Fruit fly (Drosophila melanogaster): ENCODE results near the gene GC2.

GC2 gene

DNA sequence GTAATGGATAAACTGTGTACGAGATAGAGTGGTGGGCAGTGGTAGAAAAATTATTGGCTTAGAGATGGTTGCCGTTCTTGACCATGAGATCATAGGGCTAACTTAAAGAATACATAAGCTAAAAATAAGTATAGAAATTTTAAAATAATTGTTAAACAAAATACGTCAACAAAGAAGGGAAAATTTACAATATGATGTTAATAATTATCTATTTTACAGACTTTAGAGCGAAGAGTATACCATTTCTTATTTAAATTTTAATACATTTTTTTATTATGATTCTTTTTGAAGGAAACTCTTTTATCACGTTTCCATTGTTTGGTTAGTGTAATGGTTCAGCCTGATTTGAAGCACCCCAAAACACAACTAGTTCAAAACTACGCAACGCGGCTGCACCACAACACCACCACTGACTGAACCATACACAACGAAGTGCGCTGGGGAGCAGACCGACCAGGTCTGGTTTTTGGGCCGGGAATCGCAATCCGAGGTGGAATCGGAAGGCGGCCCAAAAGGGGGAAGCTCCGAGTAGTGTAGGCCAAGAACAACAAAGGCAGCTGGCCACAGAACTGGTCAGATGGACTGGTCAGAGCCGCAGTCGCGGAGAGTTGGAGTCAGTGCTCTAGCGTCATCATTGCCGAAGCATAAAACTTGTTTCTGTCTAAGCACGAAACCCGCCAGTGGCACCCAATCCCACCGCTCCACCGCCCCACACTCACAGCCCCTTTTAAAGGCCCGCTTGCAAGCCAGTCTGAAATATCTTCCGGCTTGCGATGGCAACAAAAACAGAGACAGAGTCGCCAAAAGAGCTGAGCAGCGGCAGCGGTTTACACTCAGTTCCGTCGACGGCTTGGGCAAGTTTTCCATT lies 25.8 kb upstream of the GC2 start:
- TF ChIP-seq CG14655 (GFP tag; optimal IDR thresholded peaks at IDR 0.05) (peak; percentile 70), Pif1B (GFP tag; optimal IDR thresholded peaks at IDR 0.05) (no peak), Snoo (tag; optimal IDR thresholded peaks at IDR 0.05) (no peak), CG8301 (tag; optimal IDR thresholded peaks at IDR 0.05) (peak; percentile 60), rn (GFP tag; IDR thresholded peaks at IDR 0.05) (no peak), CG10348 (GFP tag; IDR thresholded peaks at IDR 0.05) (no peak), CG8159 (tag; optimal IDR thresholded peaks at IDR 0.05) (peak; percentile 66), Ets98B (GFP tag; IDR thresholded peaks at IDR 0.05) (peak; percentile 18; the same call in 1 of the 2 replicates), D1 (tag; optimal IDR thresholded peaks at IDR 0.05) (no peak), Pif1A (GFP tag; optimal IDR thresholded peaks at IDR 0.05) (no peak), CG15710 (tag; optimal IDR thresholded peaks at IDR 0.05) (no peak), CG9948 (tag; optimal IDR thresholded peaks at IDR 0.05) (peak; percentile 60), CG4496 (GFP tag; IDR thresholded peaks at IDR 0.05) (no peak), CG12605 (GFP tag; IDR thresholded peaks at IDR 0.05) (no peak), CG32121 (GFP tag; IDR thresholded peaks at IDR 0.05) (no peak), fd96Ca (GFP tag; IDR thresholded peaks at IDR 0.05) (no peak; the same call in 2 of the 3 replicates), CG17806 (tag; optimal IDR thresholded peaks at IDR 0.05) (peak; percentile 12), CG34367 (tag; optimal IDR thresholded peaks at IDR 0.05) (peak; percentile 4), CG13204 (GFP tag; optimal IDR thresholded peaks at IDR 0.05) (peak; percentile 59), EcR (GFP tag; optimal IDR thresholded peaks at IDR 0.05) (peak; percentile 78), gl (tag; optimal IDR thresholded peaks at IDR 0.05) (no peak)

- peak; percentile 68 for TF ChIP-seq CG8159 (tag; optimal IDR thresholded peaks at IDR 0.05)
- peak; percentile 42 for TF ChIP-seq Pif1A (GFP tag; optimal IDR thresholded peaks at IDR 0.05)
- no peak for TF ChIP-seq D1 (tag; optimal IDR thresholded peaks at IDR 0.05)
- no peak for TF ChIP-seq CG14655 (GFP tag; optimal IDR thresholded peaks at IDR 0.05)
- TF ChIP-seq Ets98B (GFP tag; IDR thresholded peaks at IDR 0.05), result peak; percentile 38; the same call in 1 of the 2 replicates
- TF ChIP-seq CG32121 (GFP tag; IDR thresholded peaks at IDR 0.05), result no peak
- TF ChIP-seq rn (GFP tag; IDR thresholded peaks at IDR 0.05), result 0 out of 2 replicates have a peak, but pooled peaks have one; percentile 11
- no peak for TF ChIP-seq CG10348 (GFP tag; IDR thresholded peaks at IDR 0.05)
- TF ChIP-seq CG17806 (tag; optimal IDR thresholded peaks at IDR 0.05), result peak; percentile 58
- peak; percentile 69; the same call in 2 of the 3 replicates for TF ChIP-seq CG4496 (GFP tag; IDR thresholded peaks at IDR 0.05)
- peak; percentile 59 for TF ChIP-seq CG9948 (tag; optimal IDR thresholded peaks at IDR 0.05)
- TF ChIP-seq Pif1B (GFP tag; optimal IDR thresholded peaks at IDR 0.05), result peak; percentile 48
- peak; percentile 60 for TF ChIP-seq CG34367 (tag; optimal IDR thresholded peaks at IDR 0.05)
- peak; percentile 32; the same call in 1 of the 2 replicates for TF ChIP-seq CG12605 (GFP tag; IDR thresholded peaks at IDR 0.05)
- peak; percentile 61 for TF ChIP-seq gl (tag; optimal IDR thresholded peaks at IDR 0.05)
- peak; percentile 8 for TF ChIP-seq EcR (GFP tag; optimal IDR thresholded peaks at IDR 0.05)
- TF ChIP-seq fd96Ca (GFP tag; IDR thresholded peaks at IDR 0.05), result peak; percentile 55; the same call in 2 of the 3 replicates
- TF ChIP-seq Snoo (tag; optimal IDR thresholded peaks at IDR 0.05), result peak; percentile 69
- peak; percentile 24 for TF ChIP-seq CG13204 (GFP tag; optimal IDR thresholded peaks at IDR 0.05)
- TF ChIP-seq CG8301 (tag; optimal IDR thresholded peaks at IDR 0.05), result peak; percentile 63
- peak; percentile 63 for TF ChIP-seq CG15710 (tag; optimal IDR thresholded peaks at IDR 0.05)
Observed at dm6 chr3R:11947079-11947869, 24.2 kb upstream of the GC2 start.

DNA sequence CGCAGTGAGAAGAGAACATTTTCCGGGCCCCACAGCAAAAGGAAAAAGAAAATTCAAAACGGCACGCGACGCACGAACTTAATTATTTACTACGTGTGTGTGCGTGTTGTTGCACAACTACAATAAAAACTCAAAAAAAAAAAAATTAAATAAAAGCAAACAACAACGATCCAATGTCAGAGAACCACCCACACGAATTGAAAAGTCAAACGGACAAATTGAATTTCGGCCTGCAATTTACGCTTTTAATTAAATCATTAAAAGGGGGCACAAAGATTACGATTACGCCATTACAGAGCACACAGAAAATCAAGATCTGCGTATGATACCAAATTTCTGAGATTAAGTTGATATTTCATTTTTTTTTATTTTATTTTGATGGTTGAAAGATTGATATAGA lies 23.5 kb upstream of the GC2 start:
- TF ChIP-seq Pif1B (GFP tag; optimal IDR thresholded peaks at IDR 0.05) (no peak), CG8301 (tag; optimal IDR thresholded peaks at IDR 0.05) (no peak), D1 (tag; optimal IDR thresholded peaks at IDR 0.05) (no peak), Pif1A (GFP tag; optimal IDR thresholded peaks at IDR 0.05) (no peak), CG14655 (GFP tag; optimal IDR thresholded peaks at IDR 0.05) (no peak), CG10348 (GFP tag; IDR thresholded peaks at IDR 0.05) (no peak), CG17806 (tag; optimal IDR thresholded peaks at IDR 0.05) (no peak), CG4496 (GFP tag; IDR thresholded peaks at IDR 0.05) (no peak), CG32121 (GFP tag; IDR thresholded peaks at IDR 0.05) (no peak), CG15710 (tag; optimal IDR thresholded peaks at IDR 0.05) (no peak), EcR (GFP tag; optimal IDR thresholded peaks at IDR 0.05) (no peak), rn (GFP tag; IDR thresholded peaks at IDR 0.05) (no peak), fd96Ca (GFP tag; IDR thresholded peaks at IDR 0.05) (no peak)

DNA sequence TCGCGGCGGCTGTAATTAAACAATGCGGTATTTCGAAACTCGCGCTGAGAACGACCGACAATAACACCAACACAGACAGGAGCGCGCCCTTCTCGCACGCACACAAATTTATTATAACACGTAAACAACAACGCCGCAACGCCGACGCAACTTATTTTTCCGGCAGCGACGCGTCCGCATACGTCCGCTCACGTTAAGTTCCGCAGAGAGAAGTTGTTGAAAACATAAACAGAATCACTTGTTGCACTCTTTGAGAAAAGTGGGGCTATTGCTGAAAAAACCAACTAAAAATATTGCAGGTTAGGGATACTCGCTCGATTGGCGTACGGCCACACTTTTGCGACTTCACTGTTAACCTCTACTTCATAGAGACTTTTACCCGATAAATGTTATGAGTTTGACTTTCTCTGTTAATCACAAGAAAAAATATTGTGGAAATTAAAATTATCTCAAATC lies 22.6 kb upstream of the GC2 start, which contains the start of gene Cad87A:
Cad87A (minus strand) TSS at position 227 of the 456 bp plus-strand sequence.
- TF ChIP-seq CG15710 (tag; optimal IDR thresholded peaks at IDR 0.05) (no peak), gl (tag; optimal IDR thresholded peaks at IDR 0.05) (peak; percentile 12), EcR (GFP tag; optimal IDR thresholded peaks at IDR 0.05) (peak; percentile 43), CG8159 (tag; optimal IDR thresholded peaks at IDR 0.05) (peak; percentile 7)

- no peak for TF ChIP-seq CG14655 (GFP tag; optimal IDR thresholded peaks at IDR 0.05)
- no peak for TF ChIP-seq CG4496 (GFP tag; IDR thresholded peaks at IDR 0.05)
- TF ChIP-seq Pif1B (GFP tag; optimal IDR thresholded peaks at IDR 0.05), result no peak
- TF ChIP-seq EcR (GFP tag; optimal IDR thresholded peaks at IDR 0.05), result no peak
- TF ChIP-seq rn (GFP tag; IDR thresholded peaks at IDR 0.05), result no peak
- no peak for TF ChIP-seq CG17806 (tag; optimal IDR thresholded peaks at IDR 0.05)
- TF ChIP-seq fd96Ca (GFP tag; IDR thresholded peaks at IDR 0.05), result no peak
- TF ChIP-seq CG15710 (tag; optimal IDR thresholded peaks at IDR 0.05), result no peak
- TF ChIP-seq CG12605 (GFP tag; IDR thresholded peaks at IDR 0.05), result no peak
- TF ChIP-seq D1 (tag; optimal IDR thresholded peaks at IDR 0.05), result no peak
- TF ChIP-seq CG9948 (tag; optimal IDR thresholded peaks at IDR 0.05), result no peak
- no peak for TF ChIP-seq CG10348 (GFP tag; IDR thresholded peaks at IDR 0.05)
- TF ChIP-seq CG8301 (tag; optimal IDR thresholded peaks at IDR 0.05), result no peak
- TF ChIP-seq CG32121 (GFP tag; IDR thresholded peaks at IDR 0.05), result no peak
- TF ChIP-seq Snoo (tag; optimal IDR thresholded peaks at IDR 0.05), result no peak
- TF ChIP-seq Pif1A (GFP tag; optimal IDR thresholded peaks at IDR 0.05), result no peak
- no peak for TF ChIP-seq Ets98B (GFP tag; IDR thresholded peaks at IDR 0.05)
- no peak for TF ChIP-seq CG34367 (tag; optimal IDR thresholded peaks at IDR 0.05)
Observed at dm6 chr3R:11949387-11950029, 22.0 kb upstream of the GC2 start, which contains the start of gene CG31211. Gene CG31211 (plus strand): TSS chr3R:11949680.
